Worm (Caenorhabditis elegans): ENCODE measurements around the gene ZK353.10.
A peak's percentile ranks its signal among the peaks of the same experiment; 100 is the strongest.

Gene ZK353.10

ce11 chrIII:8429035-8429434, 34.8 kb upstream of the ZK353.10 start, which contains the start of gene ZK1236.1:
Gene ZK1236.1, plus strand, starts transcription at chrIII:8429297.
- TF ChIP-seq elt-1 (tag; optimal IDR thresholded peaks at IDR 0.05) (no peak), nfya-1 (tag; optimal IDR thresholded peaks at IDR 0.05; ENCODE audit: insufficient read depth) (peak; percentile 38), pqm-1 (tag; optimal IDR thresholded peaks at IDR 0.05) (no peak), aly-2 (tag; optimal IDR thresholded peaks at IDR 0.05) (no peak), ceh-28 (tag; optimal IDR thresholded peaks at IDR 0.05) (no peak), egl-27 (tag; optimal IDR thresholded peaks at IDR 0.05) (no peak), ceh-82 (tag; optimal IDR thresholded peaks at IDR 0.05) (no peak), daf-12 (tag; optimal IDR thresholded peaks at IDR 0.05) (no peak), pha-4 (tag; optimal IDR thresholded peaks at IDR 0.05) (peak; percentile 46), fkh-2 (tag; optimal IDR thresholded peaks at IDR 0.05) (no peak), egl-5 (tag; optimal IDR thresholded peaks at IDR 0.05) (no peak), lsy-12 (tag; optimal IDR thresholded peaks at IDR 0.05) (no peak), skn-1 (tag; optimal IDR thresholded peaks at IDR 0.05) (no peak), elt-2 (tag; optimal IDR thresholded peaks at IDR 0.05) (no peak), nhr-11 (tag; optimal IDR thresholded peaks at IDR 0.05) (no peak), mml-1 (tag; optimal IDR thresholded peaks at IDR 0.05) (no peak), hmg-11 (tag; optimal IDR thresholded peaks at IDR 0.05) (no peak)

- TF ChIP-seq skn-1 (tag; optimal IDR thresholded peaks at IDR 0.05) (no peak), nhr-25 (tag; optimal IDR thresholded peaks at IDR 0.05) (peak; percentile 14), nhr-23 (tag; optimal IDR thresholded peaks at IDR 0.05) (peak; percentile 12), nfya-1 (tag; optimal IDR thresholded peaks at IDR 0.05; ENCODE audit: insufficient read depth) (peak; percentile 35), lin-15B (tag; optimal IDR thresholded peaks at IDR 0.05) (no peak), pha-4 (tag; optimal IDR thresholded peaks at IDR 0.05) (peak; percentile 35), mdl-1 (tag; optimal IDR thresholded peaks at IDR 0.05) (no peak)
Observed at ce11 chrIII:8426271-8426670, 32.0 kb upstream of the ZK353.10 start, which contains the start of gene cec-1. Gene cec-1, plus strand, starts transcription at chrIII:8426333.

- TF ChIP-seq aly-2 (tag; optimal IDR thresholded peaks at IDR 0.05): no peak
- TF ChIP-seq ama-1 (optimal IDR thresholded peaks at IDR 0.05): peak; percentile 49
- no peak for TF ChIP-seq ZK546.5 (tag; optimal IDR thresholded peaks at IDR 0.05)
- TF ChIP-seq lsy-12 (tag; optimal IDR thresholded peaks at IDR 0.05): peak; percentile 69
- TF ChIP-seq snpc-4 (tag; optimal IDR thresholded peaks at IDR 0.05): peak; percentile 80
- TF ChIP-seq pqm-1 (tag; optimal IDR thresholded peaks at IDR 0.05): peak; percentile 74
- TF ChIP-seq nhr-12 (tag; optimal IDR thresholded peaks at IDR 0.05): no peak
- TF ChIP-seq pha-4 (tag; optimal IDR thresholded peaks at IDR 0.05): peak; percentile 67
- no peak for TF ChIP-seq nhr-77 (tag; optimal IDR thresholded peaks at IDR 0.05)
- TF ChIP-seq nfya-1 (tag; optimal IDR thresholded peaks at IDR 0.05; ENCODE audit: insufficient read depth): peak; percentile 98
- TF ChIP-seq tbx-2 (tag; optimal IDR thresholded peaks at IDR 0.05): peak; percentile 30
- peak; percentile 97 for TF ChIP-seq hmg-11 (tag; optimal IDR thresholded peaks at IDR 0.05)
- no peak for TF ChIP-seq sea-2 (GFP tag; optimal IDR thresholded peaks at IDR 0.05)
- no peak for TF ChIP-seq ztf-4 (tag; optimal IDR thresholded peaks at IDR 0.05)
- TF ChIP-seq unc-39 (tag; optimal IDR thresholded peaks at IDR 0.05): no peak
- TF ChIP-seq daf-12 (tag; optimal IDR thresholded peaks at IDR 0.05): no peak
- TF ChIP-seq ceh-28 (tag; optimal IDR thresholded peaks at IDR 0.05): peak; percentile 18
- TF ChIP-seq eor-1 (tag; optimal IDR thresholded peaks at IDR 0.05): no peak
- peak; percentile 22 for TF ChIP-seq nhr-11 (tag; optimal IDR thresholded peaks at IDR 0.05)
- peak; percentile 74 for TF ChIP-seq elt-2 (tag; optimal IDR thresholded peaks at IDR 0.05)
- TF ChIP-seq jun-1 (tag; optimal IDR thresholded peaks at IDR 0.05): peak; percentile 81
- TF ChIP-seq nhr-25 (tag; optimal IDR thresholded peaks at IDR 0.05): peak; percentile 52
- TF ChIP-seq fkh-2 (tag; optimal IDR thresholded peaks at IDR 0.05): no peak
- no peak for TF ChIP-seq ceh-16 (tag; optimal IDR thresholded peaks at IDR 0.05)
- TF ChIP-seq elt-1 (tag; optimal IDR thresholded peaks at IDR 0.05): peak; percentile 3
- TF ChIP-seq nhr-28 (tag; optimal IDR thresholded peaks at IDR 0.05): no peak
- no peak for TF ChIP-seq egl-27 (tag; optimal IDR thresholded peaks at IDR 0.05)
- no peak for TF ChIP-seq egl-5 (tag; optimal IDR thresholded peaks at IDR 0.05)
- peak; percentile 1 for TF ChIP-seq R02D3.7 (tag; optimal IDR thresholded peaks at IDR 0.05)
- no peak for TF ChIP-seq ceh-82 (tag; optimal IDR thresholded peaks at IDR 0.05)
- peak; percentile 49 for TF ChIP-seq nhr-43 (tag; optimal IDR thresholded peaks at IDR 0.05; ENCODE audit: poor library complexity, severe bottlenecking)
- no peak for TF ChIP-seq nhr-67 (tag; optimal IDR thresholded peaks at IDR 0.05)
- TF ChIP-seq mml-1 (tag; optimal IDR thresholded peaks at IDR 0.05): no peak
- peak; percentile 9 for TF ChIP-seq nhr-23 (tag; optimal IDR thresholded peaks at IDR 0.05)
- TF ChIP-seq ceh-9 (tag; optimal IDR thresholded peaks at IDR 0.05): no peak
- peak; percentile 42 for TF ChIP-seq lin-39 (tag; optimal IDR thresholded peaks at IDR 0.05)
- no peak for TF ChIP-seq ztf-11 (tag; optimal IDR thresholded peaks at IDR 0.05)
- TF ChIP-seq unc-62 (GFP tag; optimal IDR thresholded peaks at IDR 0.05): no peak
- TF ChIP-seq mdl-1 (tag; optimal IDR thresholded peaks at IDR 0.05): no peak
- peak; percentile 83 for TF ChIP-seq skn-1 (tag; optimal IDR thresholded peaks at IDR 0.05)
- TF ChIP-seq zag-1 (tag; optimal IDR thresholded peaks at IDR 0.05): no peak
- TF ChIP-seq nhr-76 (tag; optimal IDR thresholded peaks at IDR 0.05): no peak
- no peak for TF ChIP-seq fkh-10 (GFP tag; optimal IDR thresholded peaks at IDR 0.05)
- TF ChIP-seq elt-3 (tag; optimal IDR thresholded peaks at IDR 0.05): no peak
- peak; percentile 22 for TF ChIP-seq lin-15B (tag; optimal IDR thresholded peaks at IDR 0.05)
- TF ChIP-seq fos-1 (tag; optimal IDR thresholded peaks at IDR 0.05): no peak
- no peak for TF ChIP-seq nhr-237 (tag; optimal IDR thresholded peaks at IDR 0.05)
Observed at ce11 chrIII:8425076-8425475, 30.9 kb upstream of the ZK353.10 start.

All from whole organism, L3 larva.